Fruit fly (Drosophila melanogaster) whole organism, embryonic: ENCODE measurements around the gene CG32554.

Source experiments
- Bgb ChIP-seq: fragments of 200-800 bp; sonication (Bioruptor generic); IDR thresholded peaks from 2 replicates; pipeline ENCODE4 v1.3.6; 2022; ENCODE audit warnings: missing biosample characterization, missing genetic modification characterization; ENCODE audit not compliant: partially characterized antibody
- CG10267 ChIP-seq: fragments of 200-800 bp; sonication (Bioruptor generic); optimal IDR thresholded peaks from 2 replicates; lab custom pipeline; 2018; ENCODE audit warnings: missing biosample characterization, mild to moderate bottlenecking, missing genetic modification characterization, moderate library complexity
- CG10321 ChIP-seq: fragments of 200-800 bp; sonication (Bioruptor generic); IDR thresholded peaks from 2 replicates; pipeline ENCODE4 v1.3.6; 2022; ENCODE audit warnings: missing biosample characterization, missing genetic modification characterization
- CG12659 ChIP-seq: fragments of 200-800 bp; sonication (Bioruptor generic); optimal IDR thresholded peaks from 3 replicates; lab custom pipeline; 2017; ENCODE audit warnings: mild to moderate bottlenecking, missing biosample characterization, missing genetic modification reagents, missing genetic modification characterization
- CG13287 ChIP-seq: fragments of 200-800 bp; sonication (Bioruptor generic); IDR thresholded peaks from 2 replicates; pipeline ENCODE4 v1.3.6; 2022; ENCODE audit warnings: missing biosample characterization, missing genetic modification characterization; ENCODE audit not compliant: partially characterized antibody
- CG13624 ChIP-seq: fragments of 200-800 bp; sonication (Bioruptor generic); optimal IDR thresholded peaks from 2 replicates; lab custom pipeline; 2016; ENCODE audit warnings: missing biosample characterization, missing genetic modification characterization
- CG15601 ChIP-seq: fragments of 200-800 bp; sonication (Bioruptor generic); optimal IDR thresholded peaks from 3 replicates; lab custom pipeline; 2019; ENCODE audit warnings: missing biosample characterization, mild to moderate bottlenecking, missing genetic modification characterization, moderate library complexity
- CG15696 ChIP-seq: fragments of 200-800 bp; sonication (Bioruptor generic); optimal IDR thresholded peaks from 2 replicates; lab custom pipeline; 2019; ENCODE audit warnings: missing biosample characterization, mild to moderate bottlenecking, missing genetic modification characterization, moderate library complexity
- CG1603 ChIP-seq: fragments of 200-800 bp; sonication (Bioruptor generic); optimal IDR thresholded peaks from 2 replicates; lab custom pipeline; 2019; ENCODE audit warnings: missing biosample characterization, mild to moderate bottlenecking, missing genetic modification characterization, moderate library complexity
- CG16813 ChIP-seq: fragments of 200-800 bp; sonication (Bioruptor generic); IDR thresholded peaks from 3 replicates; pipeline ENCODE4 v1.3.6; 2022; ENCODE audit warnings: missing biosample characterization, missing genetic modification characterization; ENCODE audit not compliant: partially characterized antibody
- CG2116 ChIP-seq: fragments of 200-800 bp; sonication (Bioruptor generic); optimal IDR thresholded peaks from 3 replicates; lab custom pipeline; 2018; ENCODE audit warnings: missing biosample characterization, mild to moderate bottlenecking, missing genetic modification characterization
- CG2120 ChIP-seq: fragments of 200-800 bp; sonication (Bioruptor generic); optimal IDR thresholded peaks from 3 replicates; lab custom pipeline; 2016; ENCODE audit warnings: missing biosample characterization, missing genetic modification characterization
- CG2129 ChIP-seq: fragments of 200-800 bp; sonication (Bioruptor generic); IDR thresholded peaks from 2 replicates; pipeline ENCODE4 v1.3.6; 2022; ENCODE audit warnings: missing biosample characterization, missing genetic modification characterization; ENCODE audit not compliant: partially characterized antibody
- CG33557 ChIP-seq: fragments of 200-800 bp; sonication (Bioruptor generic); optimal IDR thresholded peaks from 2 replicates; lab custom pipeline; 2019; ENCODE audit warnings: missing biosample characterization, mild to moderate bottlenecking, missing genetic modification characterization, moderate library complexity
- CG34422 ChIP-seq: fragments of 200-800 bp; sonication (Bioruptor generic); IDR thresholded peaks from 3 replicates; pipeline ENCODE4 v1.3.6; 2022; ENCODE audit warnings: missing biosample characterization, missing genetic modification characterization
- CG3847 ChIP-seq: fragments of 200-800 bp; sonication (Bioruptor generic); IDR thresholded peaks from 2 replicates; pipeline ENCODE4 v1.3.6; 2022; ENCODE audit warnings: missing biosample characterization, missing genetic modification characterization
- CG43689 ChIP-seq: fragments of 200-800 bp; sonication (Bioruptor generic); IDR thresholded peaks from 2 replicates; pipeline ENCODE4 v1.3.6; 2022; ENCODE audit warnings: missing biosample characterization, missing genetic modification characterization
- CG8290 ChIP-seq, 3 experiments: fragments of 200-800 bp; sonication (Bioruptor generic); optimal IDR thresholded peaks; 2 replicates each; lab custom pipeline; 2016 to 2019; ENCODE audit warnings: missing biosample characterization in 3 of 3, missing genetic modification characterization in 3 of 3, mild to moderate bottlenecking in 2 of 3, moderate library complexity in 1 of 3
- CG8765 ChIP-seq: fragments of 200-800 bp; sonication (Bioruptor generic); IDR thresholded peaks from 2 replicates; pipeline ENCODE4 v1.3.6; 2022; ENCODE audit warnings: missing biosample characterization, missing genetic modification characterization
- Dll ChIP-seq: fragments of 200-800 bp; sonication (Bioruptor generic); IDR thresholded peaks from 4 replicates; pipeline ENCODE4 v1.3.6; 2022; ENCODE audit warnings: missing biosample characterization, missing genetic modification characterization; ENCODE audit not compliant: partially characterized antibody
- Dref ChIP-seq: fragments of 200-800 bp; sonication (Bioruptor generic); IDR thresholded peaks from 2 replicates; pipeline ENCODE4 v1.3.6; 2022; ENCODE audit warnings: missing biosample characterization, missing genetic modification characterization
- E2f2 ChIP-seq: fragments of 200-800 bp; sonication (Bioruptor generic); IDR thresholded peaks from 2 replicates; pipeline ENCODE4 v1.3.6; 2022; ENCODE audit warnings: missing biosample characterization, missing genetic modification characterization
- Ets65A ChIP-seq: fragments of 200-800 bp; sonication (Bioruptor generic); peaks from one replicate; lab custom pipeline; 2016; ENCODE audit warnings: missing biosample characterization, missing genetic modification characterization
- HLH4C ChIP-seq: fragments of 200-800 bp; sonication (Bioruptor generic); IDR thresholded peaks from 3 replicates; pipeline ENCODE4 v1.3.6; 2022; ENCODE audit warnings: missing biosample characterization, missing genetic modification characterization; ENCODE audit not compliant: partially characterized antibody
- Hsf ChIP-seq: fragments of 200-800 bp; sonication (Bioruptor generic); optimal IDR thresholded peaks from 3 replicates; lab custom pipeline; 2016; ENCODE audit warnings: missing biosample characterization, missing genetic modification characterization
- MESR4 ChIP-seq: fragments of 200-800 bp; sonication (Bioruptor generic); optimal IDR thresholded peaks from 2 replicates; lab custom pipeline; 2018; ENCODE audit warnings: missing biosample characterization, mild to moderate bottlenecking, missing genetic modification characterization, moderate library complexity
- Mad ChIP-seq: fragments of 200-800 bp; sonication (Bioruptor generic); optimal IDR thresholded peaks from 2 replicates; lab custom pipeline; 2016; ENCODE audit warnings: missing biosample characterization, missing genetic modification characterization
- NFAT ChIP-seq: fragments of 200-800 bp; sonication (Bioruptor generic); IDR thresholded peaks from 2 replicates; pipeline ENCODE4 v1.3.6; 2022; ENCODE audit warnings: missing biosample characterization, missing genetic modification characterization
- Rfx ChIP-seq: fragments of 200-800 bp; sonication (Bioruptor generic); IDR thresholded peaks from 2 replicates; pipeline ENCODE4 v1.3.6; 2022; ENCODE audit warnings: missing biosample characterization, missing genetic modification characterization
- Sry-δ ChIP-seq: fragments of 200-800 bp; sonication (Bioruptor generic); optimal IDR thresholded peaks from 2 replicates; lab custom pipeline; 2016; ENCODE audit warnings: missing biosample characterization, missing genetic modification characterization
- chinmo ChIP-seq: fragments of 200-800 bp; sonication (Bioruptor generic); IDR thresholded peaks from 4 replicates; pipeline ENCODE4 v1.3.6; 2022; ENCODE audit warnings: missing biosample characterization, missing genetic modification characterization; ENCODE audit not compliant: partially characterized antibody
- dimm ChIP-seq: fragments of 200-800 bp; sonication (Bioruptor generic); IDR thresholded peaks from 2 replicates; pipeline ENCODE4 v1.3.6; 2022; ENCODE audit warnings: missing biosample characterization, missing genetic modification characterization
- ewg ChIP-seq: fragments of 200-800 bp; sonication (Bioruptor generic); optimal IDR thresholded peaks from 3 replicates; lab custom pipeline; 2017; ENCODE audit warnings: mild to moderate bottlenecking, missing biosample characterization, missing genetic modification reagents, missing genetic modification characterization
- gro ChIP-seq: fragments of 200-800 bp; sonication (Bioruptor generic); optimal IDR thresholded peaks from 2 replicates; lab custom pipeline; 2016; ENCODE audit warnings: missing biosample characterization, missing genetic modification characterization
- hb ChIP-seq: fragments of 200-800 bp; sonication (Bioruptor generic); IDR thresholded peaks from 3 replicates; pipeline ENCODE4 v1.3.6; 2022; ENCODE audit warnings: missing biosample characterization, missing genetic modification characterization; ENCODE audit not compliant: partially characterized antibody
- knrl ChIP-seq: fragments of 200-800 bp; sonication (Bioruptor generic); IDR thresholded peaks from 3 replicates; pipeline ENCODE4 v1.3.6; 2022; ENCODE audit warnings: missing biosample characterization, missing genetic modification characterization; ENCODE audit not compliant: partially characterized antibody
- nmo ChIP-seq: fragments of 200-800 bp; sonication (Bioruptor generic); optimal IDR thresholded peaks from 2 replicates; lab custom pipeline; 2018; ENCODE audit warnings: missing biosample characterization, mild to moderate bottlenecking, missing genetic modification characterization, moderate library complexity
- phol ChIP-seq: fragments of 200-800 bp; sonication (Bioruptor generic); optimal IDR thresholded peaks from 3 replicates; lab custom pipeline; 2018; ENCODE audit warnings: missing biosample characterization, mild to moderate bottlenecking, missing genetic modification characterization, moderate library complexity
- slbo ChIP-seq: fragments of 200-800 bp; sonication (Bioruptor generic); IDR thresholded peaks from 2 replicates; pipeline ENCODE4 v1.3.6; 2022; ENCODE audit warnings: missing biosample characterization, missing genetic modification characterization
- sna ChIP-seq: fragments of 200-800 bp; sonication (Bioruptor generic); IDR thresholded peaks from 2 replicates; pipeline ENCODE4 v1.3.6; 2022; ENCODE audit warnings: missing biosample characterization, missing genetic modification characterization; ENCODE audit not compliant: partially characterized antibody
- stwl ChIP-seq: fragments of 200-800 bp; sonication (Bioruptor generic); optimal IDR thresholded peaks from 3 replicates; lab custom pipeline; 2018; ENCODE audit warnings: missing biosample characterization, mild to moderate bottlenecking, missing genetic modification characterization, moderate library complexity
- trem ChIP-seq: fragments of 200-800 bp; optimal IDR thresholded peaks from 3 replicates; lab custom pipeline; 2019; ENCODE audit warnings: missing biosample characterization, mild to moderate bottlenecking, missing genetic modification characterization, moderate library complexity
- unc-4 ChIP-seq: fragments of 200-800 bp; sonication (Bioruptor generic); IDR thresholded peaks from 2 replicates; pipeline ENCODE4 v1.3.6; 2022; ENCODE audit warnings: missing biosample characterization, missing genetic modification characterization; ENCODE audit not compliant: partially characterized antibody
- vnd ChIP-seq: fragments of 200-800 bp; sonication (Bioruptor generic); IDR thresholded peaks from 3 replicates; pipeline ENCODE4 v1.3.6; 2022; ENCODE audit warnings: missing biosample characterization, missing genetic modification characterization; ENCODE audit not compliant: partially characterized antibody
- zen2 ChIP-seq: fragments of 200-800 bp; sonication (Bioruptor generic); IDR thresholded peaks from 3 replicates; pipeline ENCODE4 v1.3.6; 2022; ENCODE audit warnings: missing biosample characterization, missing genetic modification characterization; ENCODE audit not compliant: partially characterized antibody

The CG32554 gene

DNA sequence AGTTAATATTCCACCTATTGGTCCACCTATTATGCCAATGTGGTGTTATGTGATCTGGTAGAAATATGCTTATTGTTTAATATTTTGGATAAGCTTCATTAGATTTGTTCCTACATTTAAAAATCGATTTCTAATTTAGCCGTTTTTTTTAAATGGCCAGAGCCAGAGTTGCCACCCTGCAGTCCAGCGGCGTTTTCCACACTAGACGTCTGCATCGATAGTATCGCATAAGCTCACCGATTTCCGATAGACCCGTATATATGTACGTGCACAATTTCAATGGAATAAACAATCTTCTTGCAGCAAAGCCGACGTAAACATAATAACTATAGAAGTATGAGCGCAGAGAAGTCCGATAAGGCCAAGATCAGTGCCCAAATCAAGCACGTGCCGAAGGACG is 10.6 kb downstream of the CG32554 start, which contains the start of gene Taf9 (continued):
- TF ChIP-seq CG34422 (GFP tag; lab: Robert Waterston, UW) (0 out of 3 replicates have a peak, but pooled peaks have one; percentile 50), sna (GFP tag; lab: Robert Waterston, UW) (peak; percentile 85), CG12659 (GFP tag; lab: Kevin White, UChicago) (peak; percentile 53), CG15601 (tag; lab: Kevin White, UChicago) (peak; percentile 59), CG10267 (tag; lab: Kevin White, UChicago) (peak; percentile 87), slbo (GFP tag; lab: Robert Waterston, UW) (peak; percentile 47; the same call in 1 of the 2 replicates), MESR4 (peak; percentile 43), CG8765 (GFP tag; lab: Robert Waterston, UW) (no peak), zen2 (GFP tag; lab: Robert Waterston, UW) (peak; percentile 91), Bgb (peak; percentile 95), nmo (peak; percentile 47), CG13287 (GFP tag; lab: Robert Waterston, UW) (peak; percentile 95), CG43689 (no peak), phol (tag; lab: Kevin White, UChicago) (peak; percentile 71), CG33557 (no peak), knrl (GFP tag; lab: Robert Waterston, UW) (peak; percentile 81), Ets65A (GFP tag; lab: Kevin White, UChicago) (peak; percentile 94), trem (tag; lab: Kevin White, UChicago) (peak; percentile 24), Rfx (GFP tag; lab: Robert Waterston, UW) (peak; percentile 52), dimm (no peak), CG16813 (GFP tag; lab: Robert Waterston, UW) (peak; percentile 89), CG1603 (peak; percentile 56), ewg (GFP tag; lab: Kevin White, UChicago) (no peak), Dref (GFP tag; lab: Robert Waterston, UW) (peak; percentile 95), NFAT (GFP tag; lab: Robert Waterston, UW) (peak; percentile 67), CG10321 (GFP tag; lab: Robert Waterston, UW) (no peak), hb (GFP tag; lab: Robert Waterston, UW) (peak; percentile 83), chinmo (GFP tag; lab: Robert Waterston, UW) (peak; percentile 94), CG2120 (GFP tag; lab: Kevin White, UChicago) (peak; percentile 12), Dll (peak; percentile 85), vnd (peak; percentile 82), CG13624 (GFP tag; lab: Kevin White, UChicago) (peak; percentile 15), unc-4 (GFP tag; lab: Robert Waterston, UW) (peak; percentile 89), HLH4C (GFP tag; lab: Robert Waterston, UW) (peak; percentile 85), Sry-δ (GFP tag; lab: Kevin White, UChicago) (peak; percentile 75), Mad (GFP tag; lab: Kevin White, UChicago) (no peak), CG15696 (tag; lab: Kevin White, UChicago) (no peak), Hsf (GFP tag; lab: Kevin White, UChicago) (no peak), CG3847 (GFP tag; lab: Robert Waterston, UW) (peak; percentile 79), stwl (tag; lab: Kevin White, UChicago) (peak; percentile 49), CG2116 (peak; percentile 42), CG2129 (GFP tag; lab: Robert Waterston, UW) (peak; percentile 76), gro (GFP tag; lab: Kevin White, UChicago) (peak; percentile 13), CG8290 (GFP tag; optimal IDR thresholded peaks at IDR 0.05; lab: Kevin White, UChicago) (no peak), CG8290 (tag; optimal IDR thresholded peaks at IDR 0.05; lab: Kevin White, UChicago) (peak in 1 of 2 experiments; percentile 31), E2f2 (GFP tag; lab: Robert Waterston, UW) (peak; percentile 79)
